Fruit fly (Drosophila melanogaster): Measurements from ENCODE around the gene NHP2.

The NHP2 gene

DNA sequence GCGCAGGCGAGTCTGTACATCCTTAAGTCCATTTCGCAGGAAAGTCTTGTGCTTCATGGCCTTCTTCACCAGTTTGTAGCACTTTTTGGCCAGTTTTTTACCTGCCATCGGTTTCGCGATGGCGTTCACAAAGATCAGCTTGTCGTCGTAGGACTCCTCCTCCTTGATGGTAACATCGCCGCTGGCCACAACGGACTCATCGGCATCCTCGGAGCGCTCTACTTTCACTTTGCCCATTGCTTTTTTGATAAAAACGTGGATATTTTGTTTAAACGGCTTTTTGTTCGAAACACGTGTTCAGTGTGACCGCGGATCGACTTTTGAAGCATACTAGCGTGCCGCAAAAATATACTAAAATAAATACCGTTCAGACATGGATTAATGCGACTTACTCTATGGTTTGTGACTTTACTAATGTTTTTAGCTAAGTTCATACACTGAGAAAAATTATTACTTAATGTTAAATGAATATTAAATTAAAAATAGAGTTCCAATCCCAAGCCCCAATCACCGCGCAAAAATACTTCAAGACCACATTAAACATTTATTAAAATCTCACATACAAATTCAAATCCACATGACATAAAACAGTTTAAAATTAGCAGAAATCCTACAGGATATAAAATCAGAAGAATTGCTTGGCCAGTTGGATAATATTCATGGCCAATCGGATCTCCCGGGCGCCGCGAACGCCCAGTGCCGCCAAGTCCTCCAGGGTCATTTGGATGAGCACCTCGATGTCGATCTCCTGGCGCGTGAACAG is at the start of gene NHP2:
Gene NHP2 (minus strand): TSS at position 315 of the 763 bp plus-strand sequence.
- TF ChIP-seq insv (optimal IDR thresholded peaks at IDR 0.05) (no peak), psq (optimal IDR thresholded peaks at IDR 0.05) (no peak), h (optimal IDR thresholded peaks at IDR 0.05) (no peak), Myc (optimal IDR thresholded peaks at IDR 0.05) (no peak), ttk (optimal IDR thresholded peaks at IDR 0.05) (no peak), Sin3A (optimal IDR thresholded peaks at IDR 0.05) (no peak)

DNA sequence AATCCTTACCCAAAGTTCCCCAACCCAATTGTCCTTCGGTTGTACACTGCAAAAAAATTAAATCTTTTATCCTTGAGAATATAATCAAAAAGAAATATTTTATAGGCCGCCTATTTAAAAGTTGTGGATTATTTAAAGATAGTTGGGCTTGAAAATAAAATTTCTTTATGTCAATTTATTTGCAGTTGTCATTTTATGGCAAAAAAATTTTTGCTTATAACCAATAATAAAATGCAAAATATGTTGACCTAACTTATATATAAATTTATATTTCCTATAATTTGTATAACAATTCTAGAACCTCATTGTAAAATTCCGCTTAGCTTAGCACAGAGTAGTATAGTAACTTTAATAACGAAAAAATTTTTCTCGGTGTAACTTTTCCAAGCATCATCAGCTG is 45.4 kb upstream of the NHP2 start:
- TF ChIP-seq insv (optimal IDR thresholded peaks at IDR 0.05) (no peak), ttk (optimal IDR thresholded peaks at IDR 0.05) (no peak), Sin3A (optimal IDR thresholded peaks at IDR 0.05) (no peak), psq (optimal IDR thresholded peaks at IDR 0.05) (no peak), Myc (optimal IDR thresholded peaks at IDR 0.05) (no peak), h (optimal IDR thresholded peaks at IDR 0.05) (no peak)

DNA sequence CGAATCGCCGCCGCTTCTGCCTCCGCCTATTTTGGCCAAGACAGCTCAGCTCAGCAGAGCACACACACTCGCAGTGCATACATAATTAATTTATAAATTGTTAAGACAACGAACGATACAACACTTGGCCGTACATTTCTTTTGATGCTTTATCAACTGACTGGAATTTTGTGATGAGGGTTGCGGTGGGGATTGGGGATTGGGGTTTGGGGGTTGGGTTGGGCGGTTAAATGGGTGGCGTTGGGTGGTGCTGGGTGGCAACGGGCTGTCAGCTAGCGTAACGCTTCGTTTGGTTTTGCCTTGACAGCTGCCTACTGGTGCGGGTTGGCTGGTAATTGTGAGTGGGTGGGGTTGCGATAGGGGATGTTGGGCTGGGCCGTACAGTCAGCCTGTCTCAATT is 20.4 kb upstream of the NHP2 start:
- TF ChIP-seq ttk (optimal IDR thresholded peaks at IDR 0.05) (no peak), insv (optimal IDR thresholded peaks at IDR 0.05) (no peak), h (optimal IDR thresholded peaks at IDR 0.05) (no peak), Sin3A (optimal IDR thresholded peaks at IDR 0.05) (no peak), psq (optimal IDR thresholded peaks at IDR 0.05) (no peak), Myc (optimal IDR thresholded peaks at IDR 0.05) (no peak)

DNA sequence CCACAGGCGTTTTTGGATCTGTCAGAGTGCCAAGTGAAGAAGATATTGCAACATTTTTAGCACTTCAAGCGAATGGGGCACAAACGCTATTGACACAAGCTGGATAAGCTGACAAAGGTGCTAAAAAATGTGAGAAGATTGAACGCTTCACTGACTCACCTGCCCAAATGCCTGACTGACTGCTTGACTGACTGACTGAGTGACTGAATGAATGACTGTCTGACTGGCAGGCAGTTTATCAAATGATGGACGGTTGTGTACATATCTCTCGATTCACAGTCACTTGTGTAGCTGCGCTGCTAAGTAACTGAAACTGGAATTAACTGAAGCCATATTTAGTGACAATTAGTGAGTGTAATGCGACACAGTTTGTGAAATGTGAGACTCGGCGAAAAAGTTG is 19.2 kb upstream of the NHP2 start:
- TF ChIP-seq h (optimal IDR thresholded peaks at IDR 0.05) (no peak), insv (optimal IDR thresholded peaks at IDR 0.05) (no peak), psq (optimal IDR thresholded peaks at IDR 0.05) (no peak), Sin3A (optimal IDR thresholded peaks at IDR 0.05) (no peak), Myc (optimal IDR thresholded peaks at IDR 0.05) (no peak), ttk (optimal IDR thresholded peaks at IDR 0.05) (no peak)

DNA sequence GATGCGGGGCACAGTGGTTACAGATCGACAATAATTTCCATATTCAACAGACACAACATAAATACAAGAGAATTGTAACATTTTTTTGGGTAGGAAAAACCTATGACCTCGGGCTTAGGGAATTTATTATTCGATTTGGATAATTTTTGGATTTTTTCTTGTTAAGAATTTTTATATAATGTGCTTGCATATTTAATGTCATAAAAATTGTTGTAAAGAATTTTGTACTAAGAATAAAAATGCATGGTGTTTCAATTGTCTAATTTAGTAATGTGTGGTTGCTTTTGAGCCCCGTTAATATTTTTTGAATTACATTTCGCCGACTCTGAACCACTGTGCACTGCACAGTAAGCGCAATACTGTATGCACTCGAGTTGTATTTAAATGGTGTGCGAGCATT is 14.7 kb upstream of the NHP2 start:
- no peak for TF ChIP-seq psq (optimal IDR thresholded peaks at IDR 0.05)
- no peak for TF ChIP-seq Myc (optimal IDR thresholded peaks at IDR 0.05)
- no peak for TF ChIP-seq ttk (optimal IDR thresholded peaks at IDR 0.05)
- no peak for TF ChIP-seq Sin3A (optimal IDR thresholded peaks at IDR 0.05)
- no peak for TF ChIP-seq insv (optimal IDR thresholded peaks at IDR 0.05)
- no peak for TF ChIP-seq h (optimal IDR thresholded peaks at IDR 0.05)

DNA sequence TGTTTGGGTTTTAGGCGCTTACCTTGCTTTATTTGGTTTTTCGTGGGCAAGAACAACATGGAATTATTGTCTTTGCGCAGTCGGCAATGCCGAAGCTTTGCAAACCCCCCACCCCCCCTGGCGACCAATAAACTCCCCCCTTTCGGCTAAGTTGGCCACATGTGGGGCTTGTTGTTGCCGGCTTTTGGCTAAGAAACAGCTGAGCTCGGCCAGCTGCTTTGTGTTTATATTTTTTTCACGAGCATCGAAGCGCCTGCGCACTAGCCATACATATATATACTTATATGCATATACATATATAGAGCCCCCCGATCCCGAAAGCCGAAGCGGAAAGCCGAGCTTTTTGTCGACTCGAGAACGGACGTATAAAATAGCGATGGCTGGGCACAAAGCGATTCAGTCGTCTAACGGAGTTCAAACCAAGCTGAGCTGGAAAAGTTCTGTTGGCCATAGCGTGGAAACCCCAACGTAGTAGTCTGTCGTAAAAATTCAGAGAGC is 2.8 kb upstream of the NHP2 start, which contains the start of gene CG17839:
Gene CG17839 (plus strand): TSS at position 413 of the 498 bp plus-strand sequence.
- TF ChIP-seq psq (optimal IDR thresholded peaks at IDR 0.05) (no peak), Myc (optimal IDR thresholded peaks at IDR 0.05) (no peak), insv (optimal IDR thresholded peaks at IDR 0.05) (no peak), h (optimal IDR thresholded peaks at IDR 0.05) (no peak), ttk (optimal IDR thresholded peaks at IDR 0.05) (no peak), Sin3A (optimal IDR thresholded peaks at IDR 0.05) (no peak)

DNA sequence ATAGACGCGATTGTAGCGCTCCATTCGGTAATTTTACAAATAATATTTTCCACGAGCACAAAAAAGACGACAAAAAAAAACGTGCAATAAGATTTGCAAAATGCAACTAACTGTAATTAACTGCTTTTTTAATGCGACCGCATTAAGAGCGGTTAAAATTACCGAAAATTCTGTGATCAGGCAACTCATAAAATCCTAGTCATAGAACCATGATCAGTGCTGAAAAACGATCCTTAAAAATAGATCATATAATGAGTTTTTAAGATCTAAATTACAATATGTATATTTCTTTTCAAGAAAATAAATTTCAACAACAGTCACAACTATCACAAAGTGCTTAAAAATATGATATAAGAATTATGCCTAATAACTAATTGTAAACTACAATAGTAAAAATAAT is 1.3 kb upstream of the NHP2 start, which contains the start of gene gnu:
Gene gnu (minus strand): TSS at position 125 of the 400 bp plus-strand sequence.
- TF ChIP-seq h (optimal IDR thresholded peaks at IDR 0.05) (no peak), ttk (optimal IDR thresholded peaks at IDR 0.05) (no peak), psq (optimal IDR thresholded peaks at IDR 0.05) (no peak), Sin3A (optimal IDR thresholded peaks at IDR 0.05) (no peak), insv (optimal IDR thresholded peaks at IDR 0.05) (no peak), Myc (optimal IDR thresholded peaks at IDR 0.05) (no peak)

DNA sequence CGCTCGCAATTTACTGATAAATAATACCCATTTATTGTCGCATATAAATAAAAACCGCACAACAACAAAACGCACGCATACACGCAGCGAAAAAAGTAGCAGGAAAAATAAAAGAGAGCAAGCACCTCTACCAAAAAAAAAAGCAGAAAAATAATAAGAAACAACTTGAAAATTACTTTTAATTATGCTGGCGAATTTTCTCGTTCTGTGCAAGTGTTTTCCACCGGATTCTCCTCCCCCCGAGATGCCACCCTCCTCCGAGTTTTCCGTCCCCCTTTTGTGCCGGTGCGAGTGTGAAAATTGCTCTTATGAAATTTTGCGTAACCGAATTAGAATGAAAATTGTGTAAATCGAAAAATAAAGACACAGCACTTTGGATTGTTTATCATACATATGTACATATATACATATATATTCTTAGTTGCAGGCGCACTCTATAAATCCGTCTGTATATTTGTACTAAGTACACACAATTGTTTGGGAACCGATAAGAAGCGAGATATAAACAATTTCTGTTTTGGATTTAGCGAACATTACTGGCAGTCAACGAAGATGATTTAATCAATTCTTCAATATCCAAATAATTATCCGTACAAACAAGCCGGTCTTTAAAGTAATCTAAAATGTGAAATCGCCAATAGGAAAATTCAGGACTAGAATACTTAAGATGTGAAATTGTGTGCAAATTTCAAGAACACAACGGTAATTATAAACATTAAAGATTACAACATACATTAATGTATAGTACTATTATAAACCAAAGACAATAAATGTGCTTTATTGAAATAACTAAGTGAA is 10.9 kb downstream of the NHP2 start:
- no peak for TF ChIP-seq insv (optimal IDR thresholded peaks at IDR 0.05)

DNA sequence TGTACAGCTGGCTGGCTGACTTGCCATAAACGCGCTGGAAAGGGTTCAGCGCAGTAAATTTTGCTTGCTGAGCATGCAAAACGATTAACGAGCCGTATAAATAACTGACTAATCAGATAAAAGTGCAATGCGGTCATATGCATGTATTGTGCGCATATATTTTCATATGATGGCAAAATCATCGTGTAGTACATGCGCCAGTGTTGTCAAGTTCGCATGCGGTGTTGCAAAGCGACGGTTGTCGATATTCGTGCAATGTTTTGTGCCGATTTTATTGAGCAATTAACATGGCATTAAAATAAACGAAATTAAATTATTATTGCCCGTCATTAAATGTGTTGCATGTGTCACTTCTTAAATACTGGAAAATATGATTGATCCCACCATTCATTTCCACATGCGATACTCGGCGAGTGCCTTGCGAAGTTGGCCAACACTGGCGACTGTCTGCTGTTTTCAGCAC is 11.8 kb downstream of the NHP2 start:
- TF ChIP-seq Myc (optimal IDR thresholded peaks at IDR 0.05), result no peak
- no peak for TF ChIP-seq insv (optimal IDR thresholded peaks at IDR 0.05)
- no peak for TF ChIP-seq h (optimal IDR thresholded peaks at IDR 0.05)
- TF ChIP-seq psq (optimal IDR thresholded peaks at IDR 0.05), result no peak
- no peak for TF ChIP-seq Sin3A (optimal IDR thresholded peaks at IDR 0.05)
- no peak for TF ChIP-seq ttk (optimal IDR thresholded peaks at IDR 0.05)

DNA sequence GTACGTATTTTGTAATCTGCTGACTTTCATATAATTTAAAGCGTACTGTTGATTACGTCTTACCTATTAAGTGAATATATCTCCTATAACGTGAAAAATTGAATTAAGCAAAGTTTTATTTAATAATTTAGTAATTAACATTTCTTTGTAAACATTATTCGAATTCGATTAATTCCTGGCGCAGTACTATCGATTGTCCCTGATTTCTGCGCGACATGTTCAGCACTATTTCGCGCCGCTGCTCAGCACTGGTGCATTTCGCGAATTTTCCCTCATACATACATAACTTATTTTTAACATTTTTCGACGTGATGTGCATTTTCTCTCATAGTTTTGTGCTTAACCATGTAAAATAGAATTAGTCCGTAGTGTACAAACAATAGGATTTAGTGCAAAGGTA is 12.3 kb downstream of the NHP2 start, which contains the start of gene Helz:
Gene Helz (plus strand): TSS at position 260 of the 400 bp plus-strand sequence.
- TF ChIP-seq Sin3A (optimal IDR thresholded peaks at IDR 0.05) (no peak), psq (optimal IDR thresholded peaks at IDR 0.05) (no peak), h (optimal IDR thresholded peaks at IDR 0.05) (no peak), Myc (optimal IDR thresholded peaks at IDR 0.05) (no peak), ttk (optimal IDR thresholded peaks at IDR 0.05) (no peak), insv (optimal IDR thresholded peaks at IDR 0.05) (no peak)

DNA sequence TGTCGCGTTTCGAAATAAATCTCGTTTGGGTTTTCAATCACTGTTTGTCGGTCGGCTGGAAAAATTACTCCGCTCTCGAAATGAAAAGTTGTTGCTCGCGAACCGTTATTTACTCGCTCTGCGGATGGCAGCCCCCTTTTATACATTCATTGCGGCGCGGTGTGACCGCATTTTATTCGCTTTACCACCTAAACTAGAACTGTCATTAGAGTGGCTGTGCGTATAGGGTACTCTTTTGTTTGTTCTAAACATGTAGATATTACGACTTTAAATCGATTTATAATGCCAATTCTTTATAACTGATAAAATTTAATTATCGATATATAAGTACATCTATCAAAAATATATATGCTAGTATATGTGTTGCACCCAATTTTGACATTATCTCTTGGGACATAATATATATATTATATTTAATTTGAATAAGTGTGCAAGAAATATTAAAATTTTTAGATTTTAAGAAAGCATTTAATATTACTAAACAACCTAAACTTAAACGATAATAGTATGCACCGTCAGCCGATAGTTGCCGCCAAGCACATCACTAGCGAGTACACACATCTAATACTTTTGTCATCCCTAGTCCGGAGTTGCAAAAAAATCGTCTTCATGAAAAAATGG is 15.6 kb downstream of the NHP2 start, which contains the start of the genes bmm and Tdrd3:
Gene bmm (minus strand): TSS at position 183 of the 621 bp plus-strand sequence.
Gene Tdrd3 (plus strand): TSS at position 562 of the 621 bp plus-strand sequence.
- TF ChIP-seq insv (optimal IDR thresholded peaks at IDR 0.05) (no peak), h (optimal IDR thresholded peaks at IDR 0.05) (no peak), Myc (optimal IDR thresholded peaks at IDR 0.05) (no peak), Sin3A (optimal IDR thresholded peaks at IDR 0.05) (no peak), ttk (optimal IDR thresholded peaks at IDR 0.05) (no peak), psq (optimal IDR thresholded peaks at IDR 0.05) (no peak)

All from Kc167 (cell line).